Worm (Caenorhabditis elegans) whole organism, mixed stage, embryonic: ENCODE results near the gene lido-12.

ENCODE experiments used
- M03D4.4 ChIP-seq: sonication (generic microtip); optimal IDR thresholded peaks from 2 replicates; lab custom pipeline; 2017; ENCODE audit warnings: mild to moderate bottlenecking, missing genetic modification characterization, missing compliant biosample characterization
- bed-3 ChIP-seq: fragments of 200-800 bp; sonication (Bioruptor generic); optimal IDR thresholded peaks from 3 replicates; lab custom pipeline; 2018; ENCODE audit warnings: mild to moderate bottlenecking, missing genetic modification characterization, moderate library complexity, missing compliant biosample characterization
- blmp-1 ChIP-seq: fragments of 150-350 bp; optimal IDR thresholded peaks from 2 replicates; lab custom pipeline; 2014; ENCODE audit warnings: missing biosample characterization, missing genetic modification characterization
- ceh-39 ChIP-seq: fragments of 150-350 bp; optimal IDR thresholded peaks from 2 replicates; lab custom pipeline; 2014; ENCODE audit warnings: missing biosample characterization, missing genetic modification characterization
- ceh-83 ChIP-seq: fragments of 200-800 bp; sonication (Bioruptor generic); optimal IDR thresholded peaks from 2 replicates; lab custom pipeline; 2018; ENCODE audit warnings: mild to moderate bottlenecking, missing genetic modification characterization, missing compliant biosample characterization
- ces-1 ChIP-seq: fragments of 150-350 bp; optimal IDR thresholded peaks from 2 replicates; lab custom pipeline; 2014; ENCODE audit warnings: missing biosample characterization, missing genetic modification reagents, missing genetic modification characterization
- cnd-1 ChIP-seq: fragments of 200-800 bp; sonication (Bioruptor generic); optimal IDR thresholded peaks from 2 replicates; lab custom pipeline; 2018; ENCODE audit warnings: mild to moderate bottlenecking, missing genetic modification characterization, missing compliant biosample characterization
- drap-1 ChIP-seq: fragments of 200-800 bp; sonication (Bioruptor generic); optimal IDR thresholded peaks from 3 replicates; lab custom pipeline; 2018; ENCODE audit warnings: mild to moderate bottlenecking, missing genetic modification characterization, missing compliant biosample characterization
- elt-1 ChIP-seq: sonication (generic microtip); optimal IDR thresholded peaks from 2 replicates; lab custom pipeline; 2017; ENCODE audit warnings: missing genetic modification characterization, mild to moderate bottlenecking, missing compliant biosample characterization, antibody characterized with exemption, moderate library complexity, borderline replicate concordance; ENCODE audit not compliant: insufficient read depth
- flh-1 ChIP-seq: fragments of 200-800 bp; sonication (Bioruptor generic); optimal IDR thresholded peaks from 2 replicates; lab custom pipeline; 2018; ENCODE audit warnings: mild to moderate bottlenecking, missing genetic modification characterization, moderate library complexity, missing compliant biosample characterization
- ham-2 ChIP-seq: fragments of 200-800 bp; sonication (Bioruptor generic); optimal IDR thresholded peaks from 2 replicates; lab custom pipeline; 2018; ENCODE audit warnings: mild to moderate bottlenecking, missing genetic modification characterization, missing compliant biosample characterization
- hlh-1 ChIP-seq: fragments of 150-350 bp; optimal IDR thresholded peaks from 2 replicates; lab custom pipeline; 2014; ENCODE audit warnings: missing biosample characterization, missing genetic modification reagents, missing genetic modification characterization
- lin-13 ChIP-seq: fragments of 150-350 bp; optimal IDR thresholded peaks from 2 replicates; lab custom pipeline; 2014; ENCODE audit warnings: missing biosample characterization, missing genetic modification characterization
- lin-32 ChIP-seq: fragments of 200-800 bp; sonication (Bioruptor generic); optimal IDR thresholded peaks from 2 replicates; lab custom pipeline; 2018; ENCODE audit warnings: mild to moderate bottlenecking, missing genetic modification characterization, missing compliant biosample characterization
- lsy-2 ChIP-seq: fragments of 150-350 bp; optimal IDR thresholded peaks from 2 replicates; lab custom pipeline; 2014; ENCODE audit warnings: missing biosample characterization, missing genetic modification characterization
- mab-5 ChIP-seq: fragments of 150-350 bp; optimal IDR thresholded peaks from 2 replicates; lab custom pipeline; 2014; ENCODE audit warnings: missing biosample characterization, missing genetic modification characterization
- mep-1 ChIP-seq: fragments of 150-350 bp; optimal IDR thresholded peaks from 2 replicates; lab custom pipeline; 2017; ENCODE audit warnings: missing biosample characterization, missing genetic modification reagents, missing genetic modification characterization, inconsistent platforms
- nhr-12 ChIP-seq: fragments of 150-350 bp; optimal IDR thresholded peaks from 2 replicates; lab custom pipeline; 2014; ENCODE audit warnings: missing biosample characterization, missing genetic modification characterization
- nhr-2 ChIP-seq: fragments of 150-350 bp; optimal IDR thresholded peaks from 2 replicates; lab custom pipeline; 2014; ENCODE audit warnings: missing biosample characterization, missing genetic modification characterization
- nhr-237 ChIP-seq: fragments of 150-350 bp; optimal IDR thresholded peaks from 2 replicates; lab custom pipeline; 2014; ENCODE audit warnings: missing biosample characterization, missing genetic modification characterization
- nhr-28 ChIP-seq: fragments of 150-350 bp; optimal IDR thresholded peaks from 2 replicates; lab custom pipeline; 2014; ENCODE audit warnings: missing biosample characterization, missing genetic modification characterization
- pha-4 ChIP-seq: fragments of 150-350 bp; optimal IDR thresholded peaks from 2 replicates; lab custom pipeline; 2018; ENCODE audit warnings: missing biosample characterization, missing genetic modification reagents, missing genetic modification characterization
- sem-2 ChIP-seq: fragments of 200-800 bp; sonication (Bioruptor generic); optimal IDR thresholded peaks from 2 replicates; lab custom pipeline; 2018; ENCODE audit warnings: mild to moderate bottlenecking, missing genetic modification characterization, missing compliant biosample characterization
- snpc-4 ChIP-seq: fragments of 150-350 bp; optimal IDR thresholded peaks from 2 replicates; lab custom pipeline; 2014; ENCODE audit warnings: missing biosample characterization, missing genetic modification characterization
- sptf-1 ChIP-seq: sonication (generic microtip); optimal IDR thresholded peaks from 2 replicates; lab custom pipeline; 2017; ENCODE audit warnings: mild to moderate bottlenecking, missing genetic modification characterization, moderate library complexity, missing compliant biosample characterization
- tbx-8 ChIP-seq: fragments of 200-800 bp; sonication (Bioruptor generic); optimal IDR thresholded peaks from 2 replicates; lab custom pipeline; 2018; ENCODE audit warnings: mild to moderate bottlenecking, missing genetic modification characterization, moderate library complexity, missing compliant biosample characterization
- unc-120 ChIP-seq: sonication (generic microtip); optimal IDR thresholded peaks from 2 replicates; lab custom pipeline; 2017; ENCODE audit warnings: missing genetic modification characterization, missing compliant biosample characterization; ENCODE audit not compliant: poor library complexity, severe bottlenecking
- unc-39 ChIP-seq: fragments of 150-350 bp; optimal IDR thresholded peaks from 2 replicates; lab custom pipeline; 2014; ENCODE audit warnings: missing biosample characterization, missing genetic modification characterization
- unc-62 ChIP-seq: fragments of 150-350 bp; optimal IDR thresholded peaks from 2 replicates; lab custom pipeline; 2014; ENCODE audit warnings: missing biosample characterization, missing genetic modification reagents, missing genetic modification characterization
- zip-8 ChIP-seq: fragments of 150-350 bp; optimal IDR thresholded peaks from 2 replicates; lab custom pipeline; 2014; ENCODE audit warnings: missing biosample characterization, missing genetic modification characterization
- ztf-11 ChIP-seq: fragments of 150-350 bp; optimal IDR thresholded peaks from 2 replicates; lab custom pipeline; 2014; ENCODE audit warnings: missing biosample characterization, missing genetic modification characterization

Gene lido-12

ce11 chrII:2975561-2976230 lies 29.9 kb upstream of the lido-12 start:
- TF ChIP-seq ces-1 (GFP tag; lab: Kevin White, UChicago): no peak
- peak; percentile 87 for TF ChIP-seq zip-8 (tag; lab: Kevin White, UChicago)

- TF ChIP-seq sptf-1 (peak; percentile 8), M03D4.4 (tag; lab: Kevin White, UChicago) (no peak)
Measured at ce11 chrII:2976597-2976996, 29.0 kb upstream of the lido-12 start, which contains the start of gene nhr-88. TSS of gene nhr-88 (plus strand) at chrII:2976639.

ce11 chrII:2977652-2978051 lies 27.9 kb upstream of the lido-12 start:
- no peak for TF ChIP-seq drap-1 (GFP tag; lab: Kevin White, UChicago)
- TF ChIP-seq lsy-2: no peak
- no peak for TF ChIP-seq mab-5 (tag; lab: Kevin White, UChicago)
- no peak for TF ChIP-seq nhr-2 (tag; lab: Kevin White, UChicago)
- no peak for TF ChIP-seq unc-39 (tag; lab: Kevin White, UChicago)

DNA sequence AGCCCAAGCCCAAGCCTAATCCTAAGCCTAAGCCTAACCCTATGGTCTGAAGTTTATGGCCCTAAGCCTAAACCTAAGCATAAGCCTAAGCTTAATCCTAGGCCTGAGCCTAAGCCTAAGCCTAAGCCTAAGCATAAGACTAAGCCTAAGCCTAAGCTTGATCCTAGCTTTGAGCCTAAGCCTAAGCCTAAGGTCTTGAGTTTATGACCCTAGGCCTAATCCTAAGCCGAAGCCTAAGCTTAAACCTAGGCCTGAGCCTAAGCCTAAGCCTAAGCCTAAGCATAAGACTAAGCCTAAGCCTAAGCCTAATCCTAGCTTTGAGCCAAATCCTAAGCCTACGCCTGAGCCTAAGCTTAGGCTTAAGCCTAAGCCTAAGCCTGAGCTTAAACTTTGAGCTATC lies 26.5 kb upstream of the lido-12 start:
- no peak for TF ChIP-seq unc-39 (tag; lab: Kevin White, UChicago)
- TF ChIP-seq ham-2 (GFP tag; lab: Kevin White, UChicago): peak; percentile 36

ce11 chrII:2984383-2984782 lies 21.2 kb upstream of the lido-12 start:
- no peak for TF ChIP-seq ces-1 (GFP tag; lab: Kevin White, UChicago)
- no peak for TF ChIP-seq flh-1 (GFP tag; lab: Kevin White, UChicago)
- TF ChIP-seq unc-39 (tag; lab: Kevin White, UChicago): no peak
- TF ChIP-seq lin-32 (GFP tag; lab: Kevin White, UChicago): no peak
- TF ChIP-seq cnd-1: no peak
- TF ChIP-seq nhr-28 (tag; lab: Kevin White, UChicago): no peak
- TF ChIP-seq tbx-8 (GFP tag; lab: Kevin White, UChicago): no peak
- no peak for TF ChIP-seq blmp-1
- no peak for TF ChIP-seq ztf-11 (tag; lab: Kevin White, UChicago)
- TF ChIP-seq nhr-2 (tag; lab: Kevin White, UChicago): no peak
- TF ChIP-seq mab-5 (tag; lab: Kevin White, UChicago): no peak
- TF ChIP-seq sem-2 (GFP tag; lab: Kevin White, UChicago): no peak
- no peak for TF ChIP-seq unc-120 (tag; lab: Kevin White, UChicago)
- TF ChIP-seq mep-1 (tag; lab: Kevin White, UChicago): no peak
- TF ChIP-seq ceh-83 (GFP tag; lab: Kevin White, UChicago): no peak
- TF ChIP-seq bed-3 (GFP tag; lab: Kevin White, UChicago): no peak
- TF ChIP-seq nhr-12 (tag; lab: Kevin White, UChicago): no peak
- TF ChIP-seq, all 35 proteins: peak for 0

DNA sequence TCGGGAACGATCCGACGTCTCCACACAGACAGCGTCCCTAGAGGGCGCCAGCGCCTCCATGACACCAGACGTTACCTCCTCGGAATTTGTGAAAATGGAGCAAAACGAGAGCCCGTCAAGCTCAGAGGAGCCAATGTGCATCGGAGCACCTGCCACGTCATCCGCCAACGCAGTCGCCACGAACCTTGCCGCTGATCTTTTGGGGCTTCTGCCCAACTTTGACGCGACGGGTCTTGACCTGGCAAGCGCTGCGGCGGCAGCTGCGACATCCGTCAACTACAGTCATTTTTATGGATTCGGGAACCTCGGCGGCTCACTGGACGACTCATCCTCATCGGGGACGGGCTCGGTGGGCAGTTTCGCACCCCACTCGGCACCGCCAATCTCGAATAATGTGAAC lies 20.2 kb upstream of the lido-12 start:
- TF ChIP-seq blmp-1 (no peak), ztf-11 (tag; lab: Kevin White, UChicago) (no peak), snpc-4 (tag; lab: Kevin White, UChicago) (no peak), elt-1 (tag; lab: Kevin White, UChicago) (no peak), ces-1 (GFP tag; lab: Kevin White, UChicago) (no peak), unc-62 (GFP tag; lab: Kevin White, UChicago) (no peak), nhr-2 (tag; lab: Kevin White, UChicago) (no peak), bed-3 (GFP tag; lab: Kevin White, UChicago) (no peak), tbx-8 (GFP tag; lab: Kevin White, UChicago) (no peak), hlh-1 (no peak), ceh-39 (tag; lab: Kevin White, UChicago) (no peak), sem-2 (GFP tag; lab: Kevin White, UChicago) (no peak), pha-4 (tag; lab: Kevin White, UChicago) (no peak), nhr-237 (tag; lab: Kevin White, UChicago) (no peak), lin-13 (no peak), lin-32 (GFP tag; lab: Kevin White, UChicago) (no peak), ham-2 (GFP tag; lab: Kevin White, UChicago) (no peak)
